Worm (Caenorhabditis elegans): ENCODE measurements around the gene mdt-29.
"Not testable (repeated sequence)": the region's sequence is repeated elsewhere in the genome, so short reads cannot be mapped to it uniquely, and the experiment has no call there.

Gene mdt-29

ce11 chrIII:13748312-13748711, 24.7 kb upstream of the mdt-29 start, which contains the start of gene K08E3.2:
Gene K08E3.2 (minus strand): TSS chrIII:13748686.
- no peak for TF ChIP-seq xbp-1 (tag; optimal IDR thresholded peaks at IDR 0.05)
- no peak for TF ChIP-seq C34B4.2 (tag; optimal IDR thresholded peaks at IDR 0.05)
- no peak for TF ChIP-seq nhr-85 (tag)
- TF ChIP-seq efl-1 (optimal IDR thresholded peaks at IDR 0.05): no peak
- TF ChIP-seq efl-1 (GFP tag; optimal IDR thresholded peaks at IDR 0.05 in 1 of 2): no peak
- no peak for TF ChIP-seq fkh-10 (GFP tag; optimal IDR thresholded peaks at IDR 0.05)
- no peak for TF ChIP-seq unc-130 (tag; optimal IDR thresholded peaks at IDR 0.05)
- TF ChIP-seq nhr-90 (tag; optimal IDR thresholded peaks at IDR 0.05; ENCODE audit: poor library complexity): no peak
- TF ChIP-seq nhr-77 (tag; optimal IDR thresholded peaks at IDR 0.05): no peak
- TF ChIP-seq tbx-2 (tag; optimal IDR thresholded peaks at IDR 0.05): no peak
- no peak for TF ChIP-seq alr-1 (tag; optimal IDR thresholded peaks at IDR 0.05; ENCODE audit: borderline replicate concordance)
- no peak for TF ChIP-seq F16B12.6 (tag; optimal IDR thresholded peaks at IDR 0.05)
- TF ChIP-seq nhr-20 (tag; optimal IDR thresholded peaks at IDR 0.05): no peak
- no peak for TF ChIP-seq mdl-1 (tag; optimal IDR thresholded peaks at IDR 0.05)
- no peak for TF ChIP-seq aly-2 (tag; optimal IDR thresholded peaks at IDR 0.05)
- no peak for TF ChIP-seq hpl-2 (GFP tag; optimal IDR thresholded peaks at IDR 0.05)
- no peak for TF ChIP-seq irx-1 (tag; optimal IDR thresholded peaks at IDR 0.05)
- no peak for TF ChIP-seq elt-3 (tag; optimal IDR thresholded peaks at IDR 0.05)

- TF ChIP-seq F16B12.6 (tag; optimal IDR thresholded peaks at IDR 0.05); ceh-8 (GFP tag; optimal IDR thresholded peaks at IDR 0.05); nhr-47 (tag; optimal IDR thresholded peaks at IDR 0.05): not testable (repeated sequence)
Observed at ce11 chrIII:13751144-13751543, 21.8 kb upstream of the mdt-29 start, which contains the start of gene mlc-7. Gene mlc-7 (plus strand): TSS chrIII:13751444.

- TF ChIP-seq fkh-4 (tag; optimal IDR thresholded peaks at IDR 0.05; ENCODE audit: borderline replicate concordance) (no peak), grh-1 (GFP tag; IDR thresholded peaks at IDR 0.05) (no peak), mef-2 (tag; optimal IDR thresholded peaks at IDR 0.05) (no peak), egl-27 (tag; optimal IDR thresholded peaks at IDR 0.05) (no peak), unc-30 (tag; optimal IDR thresholded peaks at IDR 0.05) (no peak), nhr-28 (tag; optimal IDR thresholded peaks at IDR 0.05) (no peak), sox-4 (tag; optimal IDR thresholded peaks at IDR 0.05) (no peak), ceh-63 (GFP tag; optimal IDR thresholded peaks at IDR 0.05) (no peak), aly-2 (tag; optimal IDR thresholded peaks at IDR 0.05) (no peak), zip-4 (GFP tag; optimal IDR thresholded peaks at IDR 0.05) (no peak), vab-15 (tag; optimal IDR thresholded peaks at IDR 0.05) (no peak), fkh-10 (GFP tag; optimal IDR thresholded peaks at IDR 0.05) (no peak), jun-1 (tag; optimal IDR thresholded peaks at IDR 0.05) (no peak), swsn-7 (tag; optimal IDR thresholded peaks at IDR 0.05) (no peak), nhr-237 (tag; optimal IDR thresholded peaks at IDR 0.05) (no peak), mdl-1 (tag; optimal IDR thresholded peaks at IDR 0.05) (no peak)
Observed at ce11 chrIII:13755689-13756088, 17.3 kb upstream of the mdt-29 start, which contains the start of gene toca-2. Gene toca-2 (plus strand): TSS chrIII:13755896.

ce11 chrIII:13759691-13760090, 13.3 kb upstream of the mdt-29 start:
- TF ChIP-seq mef-2 (tag; optimal IDR thresholded peaks at IDR 0.05) (no peak), efl-3 (GFP tag; optimal IDR thresholded peaks at IDR 0.05) (no peak), grh-1 (GFP tag; IDR thresholded peaks at IDR 0.05) (no peak), lin-14 (GFP tag; optimal IDR thresholded peaks at IDR 0.05) (no peak), tlp-1 (tag; optimal IDR thresholded peaks at IDR 0.05) (no peak), nhr-20 (tag; optimal IDR thresholded peaks at IDR 0.05) (no peak), lin-13 (GFP tag; optimal IDR thresholded peaks at IDR 0.05) (no peak), nhr-90 (tag; optimal IDR thresholded peaks at IDR 0.05; ENCODE audit: poor library complexity) (no peak), isw-1 (GFP tag; IDR thresholded peaks at IDR 0.05) (no peak), nhr-11 (tag; optimal IDR thresholded peaks at IDR 0.05) (no peak), ztf-11 (tag; optimal IDR thresholded peaks at IDR 0.05) (no peak), lsy-2 (tag; optimal IDR thresholded peaks at IDR 0.05) (no peak)
